Worm (Caenorhabditis elegans): Measurements from ENCODE around the gene C17G1.5.

C17G1.5 gene

ce11 chrX:9958561-9958960 is 20.0 kb downstream of the C17G1.5 start, which contains the start of gene ZC506.1 (continued):
- TF ChIP-seq hrde-1 (tag; optimal IDR thresholded peaks at IDR 0.05; ENCODE audit: borderline replicate concordance) (no peak), nhr-80 (tag; optimal IDR thresholded peaks at IDR 0.05) (peak; percentile 96), ztf-22 (GFP tag; optimal IDR thresholded peaks at IDR 0.05) (peak; percentile 39), ama-1 (optimal IDR thresholded peaks at IDR 0.05) (no peak), ama-1 (GFP tag; optimal IDR thresholded peaks at IDR 0.05) (no peak), F57C9.4 (tag; optimal IDR thresholded peaks at IDR 0.05) (no peak), F49E8.2 (tag; optimal IDR thresholded peaks at IDR 0.05; ENCODE audit: insufficient read depth) (no peak), ztf-26 (tag; optimal IDR thresholded peaks at IDR 0.05) (peak; percentile 87), sea-2 (GFP tag; IDR thresholded peaks at IDR 0.05) (no peak), B0035.1 (tag; optimal IDR thresholded peaks at IDR 0.05) (no peak), snpc-1.1 (tag; optimal IDR thresholded peaks at IDR 0.05; ENCODE audit: insufficient read depth) (no peak), ztf-3 (GFP tag; optimal IDR thresholded peaks at IDR 0.05) (peak; percentile 19), attf-3 (GFP tag; conservative IDR thresholded peaks at IDR 0.05) (no peak), sptf-2 (GFP tag; optimal IDR thresholded peaks at IDR 0.05) (no peak), let-526 (GFP tag; IDR thresholded peaks at IDR 0.05) (0 out of 2 replicates have a peak, but pooled peaks have one; percentile 23), madf-10 (tag; optimal IDR thresholded peaks at IDR 0.05) (peak; percentile 82), nhr-120 (GFP tag; IDR thresholded peaks at IDR 0.05) (no peak), madf-3 (GFP tag; IDR thresholded peaks at IDR 0.05) (no peak), ztf-6 (GFP tag; IDR thresholded peaks at IDR 0.05) (no peak), snpc-3.4 (tag; optimal IDR thresholded peaks at IDR 0.05) (no peak), Y79H2A.3 (GFP tag; conservative IDR thresholded peaks at IDR 0.05) (no peak), F39B2.1 (GFP tag; IDR thresholded peaks at IDR 0.05) (no peak), ceh-79 (tag; optimal IDR thresholded peaks at IDR 0.05) (no peak), ceh-40 (GFP tag; IDR thresholded peaks at IDR 0.05) (no peak), B0261.1 (tag; optimal IDR thresholded peaks at IDR 0.05) (peak; percentile 10), tbp1 (GFP tag; optimal IDR thresholded peaks at IDR 0.05) (peak; percentile 63), lin-54 (GFP tag; optimal IDR thresholded peaks at IDR 0.05) (peak; percentile 59), T07F8.4 (tag; optimal IDR thresholded peaks at IDR 0.05) (no peak), pbrm-1 (GFP tag; IDR thresholded peaks at IDR 0.05) (peak; percentile 90), F10E7.11 (tag; optimal IDR thresholded peaks at IDR 0.05) (no peak)

DNA sequence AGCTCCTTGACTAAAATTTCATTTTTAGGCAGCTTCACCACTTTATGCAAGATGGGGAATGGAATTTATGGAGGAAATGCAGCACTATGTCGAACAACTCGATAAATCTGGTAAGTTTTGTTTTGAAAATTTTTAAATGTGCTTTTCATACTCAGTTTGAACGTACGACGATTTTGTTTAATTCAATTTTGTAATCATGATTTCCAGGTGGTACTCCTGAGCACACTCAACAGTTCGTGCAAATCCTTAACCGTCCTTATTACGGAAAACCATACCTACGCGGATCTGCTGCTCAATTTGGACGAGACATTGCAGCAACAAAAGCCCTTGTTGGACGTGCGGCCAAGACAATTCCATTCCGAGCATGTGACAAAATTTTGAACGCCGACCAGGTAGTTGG is 23.9 kb downstream of the C17G1.5 start:
- TF ChIP-seq lag-1 (GFP tag; IDR thresholded peaks at IDR 0.05) (no peak), F49E8.2 (tag; optimal IDR thresholded peaks at IDR 0.05; ENCODE audit: insufficient read depth) (no peak), T26A5.8 (tag; optimal IDR thresholded peaks at IDR 0.05) (no peak), B0261.1 (tag; optimal IDR thresholded peaks at IDR 0.05) (no peak), xnd-1 (tag; optimal IDR thresholded peaks at IDR 0.05) (no peak), nfya-2 (GFP tag; IDR thresholded peaks at IDR 0.05) (no peak), ztf-6 (GFP tag; IDR thresholded peaks at IDR 0.05) (no peak), egl-18 (GFP tag; IDR thresholded peaks at IDR 0.05) (no peak), attf-3 (GFP tag; conservative IDR thresholded peaks at IDR 0.05) (no peak), ZK185.1 (tag; optimal IDR thresholded peaks at IDR 0.05; ENCODE audit: poor library complexity, severe bottlenecking) (no peak), F10E7.11 (tag; optimal IDR thresholded peaks at IDR 0.05) (no peak), sdz-38 (tag; optimal IDR thresholded peaks at IDR 0.05) (no peak), T07F8.4 (tag; optimal IDR thresholded peaks at IDR 0.05) (no peak)

ce11 chrX:9965275-9965674 is 26.7 kb downstream of the C17G1.5 start, which contains the start of gene pssy-1:
Gene pssy-1 (plus strand): TSS chrX:9965592.
- TF ChIP-seq dox-1 (GFP tag; IDR thresholded peaks at IDR 0.05): no peak
- TF ChIP-seq dpff-1 (tag; optimal IDR thresholded peaks at IDR 0.05): no peak
- no peak for TF ChIP-seq efl-1 (GFP tag; optimal IDR thresholded peaks at IDR 0.05)
- TF ChIP-seq ama-1 (optimal IDR thresholded peaks at IDR 0.05): no peak
- no peak for TF ChIP-seq ama-1 (GFP tag; optimal IDR thresholded peaks at IDR 0.05)
- TF ChIP-seq Y53F4B.3 (GFP tag; IDR thresholded peaks at IDR 0.05): no peak
- no peak for TF ChIP-seq lsl-1 (GFP tag; optimal IDR thresholded peaks at IDR 0.05)
- no peak for TF ChIP-seq nhr-120 (GFP tag; IDR thresholded peaks at IDR 0.05)
- no peak for TF ChIP-seq sdz-38 (tag; optimal IDR thresholded peaks at IDR 0.05)
- TF ChIP-seq snpc-1.3 (tag; optimal IDR thresholded peaks at IDR 0.05; ENCODE audit: insufficient read depth): no peak
- TF ChIP-seq tlf-1 (GFP tag; optimal IDR thresholded peaks at IDR 0.05): no peak
- no peak for TF ChIP-seq K11D2.4 (GFP tag; IDR thresholded peaks at IDR 0.05)
- TF ChIP-seq B0019.2 (GFP tag; conservative IDR thresholded peaks at IDR 0.05): no peak
- no peak for TF ChIP-seq T26A5.8 (tag; optimal IDR thresholded peaks at IDR 0.05)
- no peak for TF ChIP-seq Y56A3A.18 (GFP tag; IDR thresholded peaks at IDR 0.05)
- TF ChIP-seq egl-18 (GFP tag; IDR thresholded peaks at IDR 0.05): no peak
- TF ChIP-seq hrde-1 (tag; optimal IDR thresholded peaks at IDR 0.05; ENCODE audit: borderline replicate concordance): no peak

All from whole organism, young adult.